Fruit fly (Drosophila melanogaster) S2 (cell line): Measurements from ENCODE around the gene Naam.

Experiments
- CG8478 ChIP-seq: fragments of >200 bp; optimal IDR thresholded peaks from 2 replicates; lab custom pipeline; 2018
- CTCF ChIP-seq, 2 experiments: fragments of >200 bp; optimal IDR thresholded peaks; 2 replicates each; lab custom pipeline; 2018

DNA sequence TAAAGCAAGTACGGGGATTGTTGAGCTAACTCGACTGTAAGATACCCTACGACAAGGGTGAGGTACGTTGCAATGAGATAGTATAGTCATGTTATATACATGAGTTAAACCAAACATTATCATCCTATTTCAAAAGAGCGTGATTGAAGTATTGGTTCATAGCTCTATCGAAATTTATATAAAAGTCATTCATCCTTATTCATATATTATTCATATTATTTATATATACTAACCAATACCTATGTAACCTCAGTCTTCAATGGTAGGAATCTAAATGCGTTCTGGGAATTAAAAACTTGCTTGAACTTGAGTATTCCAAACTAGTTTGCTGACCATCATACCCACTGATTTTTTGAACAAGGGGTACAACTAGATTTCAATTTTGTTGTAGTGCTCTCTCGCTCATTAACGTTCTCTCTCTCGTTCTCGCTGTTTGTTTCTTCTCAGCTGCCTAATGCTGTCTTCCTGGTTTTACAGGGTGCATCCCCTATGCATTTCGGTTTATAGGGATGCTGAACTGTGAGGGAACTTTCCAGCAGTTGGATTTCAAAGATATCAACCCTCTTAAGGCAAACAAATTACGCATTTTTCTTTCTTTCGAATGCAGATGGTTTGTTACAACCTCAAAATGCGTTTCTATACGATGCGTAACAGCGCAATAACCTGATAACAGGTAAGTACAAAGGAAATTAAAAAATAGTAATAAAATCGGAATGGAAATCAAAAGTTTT is 43.3 kb upstream of the Naam start:
- TF ChIP-seq CTCF (optimal IDR thresholded peaks at IDR 0.05; lab: Kevin White, UChicago) (no peak), CG8478 (lab: Kevin White, UChicago) (no peak)
